Fruit fly (Drosophila melanogaster) whole organism, embryonic: ENCODE results near the gene Bacc.

Experiments
- CG12219 ChIP-seq: fragments of 200-800 bp; sonication (Bioruptor generic); optimal IDR thresholded peaks from 3 replicates; lab custom pipeline; 2018; ENCODE audit warnings: missing biosample characterization, mild to moderate bottlenecking, missing genetic modification characterization
- CG13296 ChIP-seq: fragments of 200-800 bp; sonication (Bioruptor generic); optimal IDR thresholded peaks from 3 replicates; lab custom pipeline; 2018; ENCODE audit warnings: missing biosample characterization, mild to moderate bottlenecking, missing genetic modification characterization
- CG2129 ChIP-seq: fragments of 200-800 bp; sonication (Bioruptor generic); IDR thresholded peaks from 2 replicates; pipeline ENCODE4 v1.3.6; 2022; ENCODE audit warnings: missing biosample characterization, missing genetic modification characterization; ENCODE audit not compliant: partially characterized antibody
- Dip2 ChIP-seq: fragments of 200-800 bp; sonication (Bioruptor generic); IDR thresholded peaks from 2 replicates; pipeline ENCODE4 v1.3.6; 2022; ENCODE audit warnings: missing biosample characterization, missing genetic modification characterization
- Ravus ChIP-seq: fragments of 200-800 bp; sonication (Bioruptor generic); IDR thresholded peaks from 2 replicates; pipeline ENCODE4 v1.3.6; 2022; ENCODE audit warnings: missing biosample characterization, missing genetic modification characterization
- da ChIP-seq: fragments of 200-800 bp; sonication (Bioruptor generic); optimal IDR thresholded peaks from 2 replicates; lab custom pipeline; 2016; ENCODE audit warnings: missing biosample characterization, missing genetic modification characterization

dm6 chr2L:2727364-2727763 is 24.9 kb upstream of the Bacc start:
- TF ChIP-seq CG12219 (no peak), CG2129 (GFP tag; lab: Robert Waterston, UW) (no peak), da (GFP tag; lab: Kevin White, UChicago) (no peak), Dip2 (GFP tag; lab: Robert Waterston, UW) (no peak), Ravus (GFP tag; lab: Robert Waterston, UW) (no peak), CG13296 (no peak)
